Fruit fly (Drosophila melanogaster): ENCODE data around the gene wake.
A peak's percentile ranks its signal among the peaks of the same experiment; 100 is the strongest.

The wake gene

dm6 chr3R:22597344-22597954 lies 42.2 kb upstream of the wake start (continued):
- peak; percentile 75 for TF ChIP-seq H2.0 (GFP tag; IDR thresholded peaks at IDR 0.05)
- peak; percentile 63; the same call in 2 of the 3 replicates for TF ChIP-seq Optix (GFP tag; IDR thresholded peaks at IDR 0.05)
- TF ChIP-seq nerfin-1 (tag; optimal IDR thresholded peaks at IDR 0.05) = no peak
- peak; percentile 85 for TF ChIP-seq HLH3B (GFP tag; IDR thresholded peaks at IDR 0.05)
- peak; percentile 27 for TF ChIP-seq CG6683 (GFP tag; optimal IDR thresholded peaks at IDR 0.05)
- TF ChIP-seq CG9437 (GFP tag; optimal IDR thresholded peaks at IDR 0.05) = no peak
- TF ChIP-seq Dad (GFP tag; optimal IDR thresholded peaks at IDR 0.05) = no peak
- TF ChIP-seq Xrp1 (GFP tag; IDR thresholded peaks at IDR 0.05) = peak; percentile 88
- TF ChIP-seq CG10979 (tag; optimal IDR thresholded peaks at IDR 0.05) = peak; percentile 77
- no peak for TF ChIP-seq toy (GFP tag; IDR thresholded peaks at IDR 0.05)
- peak; percentile 7 for TF ChIP-seq CG1792 (GFP tag; optimal IDR thresholded peaks at IDR 0.05)
- no peak for TF ChIP-seq CG15601 (tag; optimal IDR thresholded peaks at IDR 0.05)
- peak; percentile 82 for TF ChIP-seq lmd (GFP tag; IDR thresholded peaks at IDR 0.05)
- peak; percentile 78 for TF ChIP-seq Xbp1 (GFP tag; optimal IDR thresholded peaks at IDR 0.05)
- peak; percentile 38; the same call in 1 of the 2 replicates for TF ChIP-seq E2f2 (GFP tag; IDR thresholded peaks at IDR 0.05)
- TF ChIP-seq jigr1 (GFP tag; IDR thresholded peaks at IDR 0.05) = peak; percentile 60; the same call in 2 of the 3 replicates
- no peak for TF ChIP-seq CG15479 (GFP tag; optimal IDR thresholded peaks at IDR 0.05)
- peak; percentile 85 for TF ChIP-seq sug (tag; optimal IDR thresholded peaks at IDR 0.05)
- TF ChIP-seq gce (GFP tag; IDR thresholded peaks at IDR 0.05) = peak; percentile 82; the same call in 2 of the 3 replicates
- TF ChIP-seq CG6689 (GFP tag; IDR thresholded peaks at IDR 0.05) = peak; percentile 77
- TF ChIP-seq al (GFP tag; IDR thresholded peaks at IDR 0.05) = 0 out of 2 replicates have a peak, but pooled peaks have one; percentile 34
- no peak for TF ChIP-seq Max (GFP tag; optimal IDR thresholded peaks at IDR 0.05)
- TF ChIP-seq CG4360 (GFP tag; IDR thresholded peaks at IDR 0.05) = peak; percentile 32; the same call in 1 of the 2 replicates
- peak; percentile 45 for TF ChIP-seq cato (GFP tag; optimal IDR thresholded peaks at IDR 0.05; ENCODE audit: borderline replicate concordance)
- peak; percentile 74 for TF ChIP-seq croc (GFP tag; conservative IDR thresholded peaks at IDR 0.05)
- peak; percentile 69 for TF ChIP-seq Ssrp (tag; optimal IDR thresholded peaks at IDR 0.05)
- TF ChIP-seq Med (GFP tag) = peak; percentile 93
- TF ChIP-seq HHEX (GFP tag; optimal IDR thresholded peaks at IDR 0.05) = peak; percentile 57
- peak; percentile 41 for TF ChIP-seq chn (GFP tag; optimal IDR thresholded peaks at IDR 0.05)
- TF ChIP-seq esg (GFP tag; conservative IDR thresholded peaks at IDR 0.05) = peak; percentile 70
- TF ChIP-seq CG11398 (GFP tag; optimal IDR thresholded peaks at IDR 0.05) = no peak
- TF ChIP-seq Hey (tag; optimal IDR thresholded peaks at IDR 0.05) = no peak
- TF ChIP-seq Rfx (GFP tag; IDR thresholded peaks at IDR 0.05) = peak; percentile 67
- peak; percentile 36 for TF ChIP-seq repo (GFP tag; optimal IDR thresholded peaks at IDR 0.05)
- peak; percentile 40 for TF ChIP-seq btn (GFP tag; optimal IDR thresholded peaks at IDR 0.05)
- TF ChIP-seq CG17361 (GFP tag; IDR thresholded peaks at IDR 0.05) = no peak; the same call in 2 of the 3 replicates
- TF ChIP-seq CG13424 (tag; optimal IDR thresholded peaks at IDR 0.05) = peak; percentile 79
- no peak for TF ChIP-seq trh (GFP tag; optimal IDR thresholded peaks at IDR 0.05)
- TF ChIP-seq CG6813 (GFP tag; optimal IDR thresholded peaks at IDR 0.05) = peak; percentile 62
- peak; percentile 70 for TF ChIP-seq CG3407 (GFP tag; optimal IDR thresholded peaks at IDR 0.05)
- TF ChIP-seq Atf6 (GFP tag; IDR thresholded peaks at IDR 0.05) = peak; percentile 45; the same call in 1 of the 2 replicates
- no peak for TF ChIP-seq ftz-f1 (GFP tag; optimal IDR thresholded peaks at IDR 0.05)
- TF ChIP-seq CG12299 (tag; optimal IDR thresholded peaks at IDR 0.05) = peak; percentile 28
- TF ChIP-seq prd (optimal IDR thresholded peaks at IDR 0.05) = no peak
- TF ChIP-seq prd (GFP tag; IDR thresholded peaks at IDR 0.05) = peak; percentile 86
- TF ChIP-seq wor (GFP tag; IDR thresholded peaks at IDR 0.05) = peak; percentile 69; the same call in 1 of the 2 replicates
- TF ChIP-seq chif (GFP tag; optimal IDR thresholded peaks at IDR 0.05) = peak; percentile 56 to 76
- TF ChIP-seq CG43689 (GFP tag; IDR thresholded peaks at IDR 0.05) = 0 out of 2 replicates have a peak, but pooled peaks have one; percentile 30
- TF ChIP-seq pfk (GFP tag; optimal IDR thresholded peaks at IDR 0.05) = no peak
- peak; percentile 65 for TF ChIP-seq CG7556 (GFP tag; optimal IDR thresholded peaks at IDR 0.05)
